Fruit fly (Drosophila melanogaster) Kc167 (cell line): ENCODE data around the gene CG9514.

Source experiments
- Myc ChIP-seq: fragments of >200 bp; optimal IDR thresholded peaks from 2 replicates; lab custom pipeline; 2017; ENCODE audit warnings: missing external identifiers
- h ChIP-seq: fragments of >200 bp; optimal IDR thresholded peaks from 3 replicates; lab custom pipeline; 2018; ENCODE audit warnings: missing external identifiers
- insv ChIP-seq: fragments of >200 bp; optimal IDR thresholded peaks from 3 replicates; lab custom pipeline; 2018; ENCODE audit warnings: missing external identifiers
- psq ChIP-seq: fragments of >200 bp; optimal IDR thresholded peaks from 2 replicates; lab custom pipeline; 2017; ENCODE audit warnings: missing external identifiers
- ttk ChIP-seq: sonication (Bioruptor generic); optimal IDR thresholded peaks from 2 replicates; lab custom pipeline; 2017; ENCODE audit warnings: missing external identifiers

DNA sequence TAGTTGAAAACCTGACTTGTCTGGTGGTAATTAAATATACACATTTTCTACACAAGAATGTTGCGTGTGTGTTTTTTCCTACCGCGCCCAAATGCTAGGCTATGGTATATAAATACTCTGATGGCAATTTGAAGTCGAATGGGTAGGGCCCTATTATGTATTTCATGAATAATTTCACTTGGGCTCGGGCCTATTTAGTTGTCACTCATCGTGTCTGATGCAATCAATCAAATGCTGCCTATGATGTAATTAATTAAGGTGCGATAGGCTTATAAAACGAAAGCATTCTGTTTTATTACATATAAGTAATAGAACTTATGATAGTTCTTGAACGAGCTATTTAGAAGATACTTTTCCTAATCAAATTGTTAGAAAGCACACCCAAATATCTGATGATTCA lies 34.2 kb downstream of the CG9514 start:
- no peak for TF ChIP-seq ttk (lab: Kevin White, UChicago)
- no peak for TF ChIP-seq insv (lab: Kevin White, UChicago)
- TF ChIP-seq psq: no peak
- no peak for TF ChIP-seq h (lab: Kevin White, UChicago)
- TF ChIP-seq Myc: no peak
